Worm (Caenorhabditis elegans) whole organism, L4 larva: ENCODE results near the gene sel-12.

Experiments
- F49E8.2 ChIP-seq: sonication (generic microtip); optimal IDR thresholded peaks from 2 replicates; lab custom pipeline; 2016; ENCODE audit warnings: missing compliant biosample characterization, mild to moderate bottlenecking, missing genetic modification characterization, borderline replicate concordance
- egl-27 ChIP-seq: sonication (generic microtip); optimal IDR thresholded peaks from 3 replicates; lab custom pipeline; 2017; ENCODE audit warnings: missing biosample characterization, missing genetic modification reagents, missing genetic modification characterization
- lin-39 ChIP-seq: fragments of 150-350 bp; optimal IDR thresholded peaks from 2 replicates; lab custom pipeline; 2014; ENCODE audit warnings: missing biosample characterization, missing genetic modification reagents, missing genetic modification characterization
- lsy-2 ChIP-seq, 2 experiments: fragments of 150-350 bp in 1 of 2; sonication (generic microtip) in 1 of 2; optimal IDR thresholded peaks; 2 replicates each; lab custom pipeline; 2014 to 2017; ENCODE audit warnings: missing biosample characterization in 2 of 2, missing genetic modification characterization in 2 of 2
- mdt-29 ChIP-seq: fragments of 200-800 bp; sonication (Bioruptor generic); IDR thresholded peaks from 2 replicates; pipeline ENCODE4 v1.3.6; 2022; ENCODE audit warnings: missing genetic modification reagents, missing genetic modification characterization, missing compliant biosample characterization
- nhr-76 ChIP-seq: fragments of 150-350 bp; optimal IDR thresholded peaks from 2 replicates; lab custom pipeline; 2014; ENCODE audit warnings: missing biosample characterization, missing genetic modification characterization
- skn-1 ChIP-seq: fragments of 150-350 bp; optimal IDR thresholded peaks from 2 replicates; lab custom pipeline; 2014; ENCODE audit warnings: missing biosample characterization, missing genetic modification characterization
- snpc-4 ChIP-seq: fragments of 150-350 bp; optimal IDR thresholded peaks from 2 replicates; lab custom pipeline; 2014; ENCODE audit warnings: missing biosample characterization, missing genetic modification characterization
- zag-1 ChIP-seq: fragments of 150-350 bp; optimal IDR thresholded peaks from 2 replicates; lab custom pipeline; 2014; ENCODE audit warnings: missing biosample characterization, missing genetic modification characterization
- ztf-11 ChIP-seq: fragments of 150-350 bp; optimal IDR thresholded peaks from 2 replicates; lab custom pipeline; 2014; ENCODE audit warnings: missing biosample characterization, missing genetic modification characterization

ce11 chrX:926125-926524 is 10.5 kb downstream of the sel-12 start:
- TF ChIP-seq zag-1 (tag; lab: Kevin White, UChicago) (no peak), ztf-11 (tag; lab: Kevin White, UChicago) (no peak), nhr-76 (tag; lab: Kevin White, UChicago) (no peak), lin-39 (no peak), snpc-4 (tag; lab: Kevin White, UChicago) (no peak), mdt-29 (no peak), skn-1 (no peak), lsy-2 (tag; optimal IDR thresholded peaks at IDR 0.05; lab: Kevin White, UChicago) (no peak), F49E8.2 (tag; lab: Kevin White, UChicago) (no peak), egl-27 (no peak)
